Fruit fly (Drosophila melanogaster) whole organism, pupa: Measurements from ENCODE around the gene hwt.

Experiments used
- CG13204 ChIP-seq: fragments of 200-800 bp; sonication (Bioruptor generic); optimal IDR thresholded peaks from 2 replicates; lab custom pipeline; 2018; ENCODE audit warnings: missing biosample characterization, mild to moderate bottlenecking, missing genetic modification characterization, moderate library complexity
- CG14655 ChIP-seq: fragments of 200-800 bp; sonication (Bioruptor generic); optimal IDR thresholded peaks from 3 replicates; lab custom pipeline; 2017; ENCODE audit warnings: mild to moderate bottlenecking, missing biosample characterization, missing genetic modification reagents, missing genetic modification characterization
- CG15710 ChIP-seq: fragments of 200-800 bp; sonication (Bioruptor generic); optimal IDR thresholded peaks from 2 replicates; lab custom pipeline; 2018; ENCODE audit warnings: missing biosample characterization, mild to moderate bottlenecking, missing genetic modification characterization, moderate library complexity
- CG4496 ChIP-seq: fragments of 200-800 bp; sonication (Bioruptor generic); IDR thresholded peaks from 3 replicates; pipeline ENCODE4 v1.3.6; 2022; ENCODE audit warnings: missing biosample characterization, missing genetic modification characterization
- CG8159 ChIP-seq: fragments of 200-800 bp; sonication (Bioruptor generic); optimal IDR thresholded peaks from 3 replicates; lab custom pipeline; 2018; ENCODE audit warnings: missing biosample characterization, mild to moderate bottlenecking, missing genetic modification characterization, moderate library complexity
- CG8301 ChIP-seq: fragments of 200-800 bp; sonication (Bioruptor generic); optimal IDR thresholded peaks from 2 replicates; lab custom pipeline; 2018; ENCODE audit warnings: missing biosample characterization, mild to moderate bottlenecking, missing genetic modification characterization
- CG9948 ChIP-seq: fragments of 200-800 bp; sonication (Bioruptor generic); optimal IDR thresholded peaks from 2 replicates; lab custom pipeline; 2018; ENCODE audit warnings: missing biosample characterization, mild to moderate bottlenecking, missing genetic modification characterization, moderate library complexity
- EcR ChIP-seq: fragments of 200-800 bp; sonication (Bioruptor generic); optimal IDR thresholded peaks from 3 replicates; lab custom pipeline; 2019; ENCODE audit warnings: missing biosample characterization, missing genetic modification characterization, mild to moderate bottlenecking, moderate library complexity, missing genetic modification reagents
- Ets98B ChIP-seq: fragments of 200-800 bp; sonication (Bioruptor generic); IDR thresholded peaks from 2 replicates; pipeline ENCODE4 v1.3.6; 2022; ENCODE audit warnings: missing biosample characterization, missing genetic modification characterization
- Pif1A ChIP-seq: fragments of 200-800 bp; sonication (Bioruptor generic); optimal IDR thresholded peaks from 3 replicates; lab custom pipeline; 2016; ENCODE audit warnings: missing biosample characterization, missing genetic modification characterization
- Snoo ChIP-seq: fragments of 200-800 bp; sonication (Bioruptor generic); optimal IDR thresholded peaks from 3 replicates; lab custom pipeline; 2017; ENCODE audit warnings: missing biosample characterization, mild to moderate bottlenecking, missing genetic modification characterization, inconsistent platforms
- gl ChIP-seq: fragments of 200-800 bp; sonication (Bioruptor generic); optimal IDR thresholded peaks from 2 replicates; lab custom pipeline; 2018; ENCODE audit warnings: missing biosample characterization, mild to moderate bottlenecking, missing genetic modification characterization
- rn ChIP-seq: fragments of 200-800 bp; sonication (Bioruptor generic); IDR thresholded peaks from 2 replicates; pipeline ENCODE4 v1.3.6; 2022; ENCODE audit warnings: missing biosample characterization, missing genetic modification characterization

DNA sequence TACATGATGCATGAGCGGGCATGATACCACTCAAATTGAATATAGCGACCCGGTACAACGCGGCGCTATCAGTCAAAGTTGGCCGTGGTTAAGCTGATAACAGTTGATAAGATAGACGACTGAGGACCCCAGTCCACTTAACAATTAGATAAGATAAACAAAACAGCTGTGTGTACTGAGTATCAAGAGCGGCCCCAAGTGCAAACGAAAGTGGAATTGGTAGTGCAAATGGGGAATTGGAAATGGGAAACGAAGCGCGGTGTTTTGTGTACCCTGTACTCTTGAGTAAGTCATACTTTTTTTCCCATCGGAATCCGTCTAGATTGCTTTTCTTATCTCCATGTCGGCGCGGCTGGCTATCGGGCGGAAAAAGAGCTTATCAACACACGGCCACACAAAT, 9.5 kb upstream of the hwt start:
- TF ChIP-seq CG4496 (GFP tag; lab: Robert Waterston, UW) (no peak), Snoo (tag; lab: Kevin White, UChicago) (no peak), rn (no peak), CG8159 (no peak), gl (tag; lab: Kevin White, UChicago) (no peak), CG13204 (GFP tag; lab: Kevin White, UChicago) (no peak), Ets98B (GFP tag; lab: Robert Waterston, UW) (no peak), CG14655 (GFP tag; lab: Kevin White, UChicago) (no peak), EcR (peak; percentile 62), CG15710 (tag; lab: Kevin White, UChicago) (no peak), CG9948 (tag; lab: Kevin White, UChicago) (no peak), CG8301 (tag; lab: Kevin White, UChicago) (no peak), Pif1A (GFP tag; lab: Kevin White, UChicago) (no peak)
